Fruit fly (Drosophila melanogaster) whole organism, prepupa: ENCODE data around the gene rdog.

Experiments
- CG11762 ChIP-seq: fragments of 200-800 bp; sonication (Bioruptor generic); optimal IDR thresholded peaks from 3 replicates; lab custom pipeline; 2016; ENCODE audit warnings: missing biosample characterization, missing genetic modification characterization; ENCODE audit not compliant: insufficient read depth
- CG11902 ChIP-seq: fragments of 200-800 bp; sonication (Bioruptor generic); optimal IDR thresholded peaks from 3 replicates; lab custom pipeline; 2016; ENCODE audit warnings: missing biosample characterization, missing genetic modification characterization
- CG6276 ChIP-seq: fragments of 200-800 bp; sonication (Bioruptor generic); optimal IDR thresholded peaks from 2 replicates; lab custom pipeline; 2017; ENCODE audit warnings: missing biosample characterization, mild to moderate bottlenecking, missing genetic modification characterization
- CG6854 ChIP-seq: fragments of 200-800 bp; sonication (Bioruptor generic); optimal IDR thresholded peaks from 2 replicates; lab custom pipeline; 2017; ENCODE audit warnings: missing biosample characterization, mild to moderate bottlenecking, missing genetic modification characterization
- Ets21C ChIP-seq: fragments of 200-800 bp; sonication (Bioruptor generic); optimal IDR thresholded peaks from 3 replicates; lab custom pipeline; 2016; ENCODE audit warnings: missing biosample characterization, missing genetic modification characterization
- Hr39 ChIP-seq: fragments of 200-800 bp; sonication (Bioruptor generic); optimal IDR thresholded peaks from 2 replicates; lab custom pipeline; 2016; ENCODE audit warnings: missing biosample characterization, missing genetic modification characterization
- Lpt ChIP-seq: fragments of 200-800 bp; sonication (Bioruptor generic); optimal IDR thresholded peaks from 3 replicates; lab custom pipeline; 2016; ENCODE audit warnings: missing biosample characterization, missing genetic modification characterization
- acj6 ChIP-seq: fragments of 200-800 bp; sonication (Bioruptor generic); optimal IDR thresholded peaks from 3 replicates; lab custom pipeline; 2016; ENCODE audit warnings: missing biosample characterization, missing genetic modification characterization
- fd85E ChIP-seq: fragments of 200-800 bp; sonication (Bioruptor generic); optimal IDR thresholded peaks from 3 replicates; lab custom pipeline; 2016; ENCODE audit warnings: missing biosample characterization, missing genetic modification characterization
- vri ChIP-seq: fragments of 200-800 bp; sonication (Bioruptor generic); optimal IDR thresholded peaks from 3 replicates; lab custom pipeline; 2016; ENCODE audit warnings: missing biosample characterization, mild to moderate bottlenecking, missing genetic modification characterization

DNA sequence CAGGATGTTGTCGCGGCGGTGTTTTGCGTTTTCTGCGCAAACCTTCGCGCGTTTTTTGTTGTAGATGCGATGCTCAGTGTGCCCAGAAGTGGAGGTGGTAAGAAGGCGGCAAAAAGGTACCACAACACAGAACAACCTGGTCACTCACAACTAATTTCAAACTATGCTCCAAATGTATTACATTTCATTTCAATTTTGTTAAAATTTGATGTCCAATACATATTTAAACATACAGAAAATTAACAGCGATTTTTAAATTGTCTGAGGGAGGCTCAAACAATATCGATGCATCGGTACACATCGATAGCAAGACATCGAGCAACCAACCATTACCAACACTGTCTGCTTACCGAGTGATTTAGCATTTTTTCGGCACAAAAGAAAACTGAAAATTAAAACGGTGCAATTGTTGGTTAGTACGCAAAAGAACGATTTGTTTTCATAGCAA, 4.7 kb upstream of the rdog start, which contains the start of the genes Slbp and Rpn2:
- no peak for TF ChIP-seq Lpt (GFP tag; lab: Kevin White, UChicago)
- peak; percentile 17 for TF ChIP-seq CG11902 (GFP tag; lab: Kevin White, UChicago)
- TF ChIP-seq CG6854, result no peak
- no peak for TF ChIP-seq CG11762 (GFP tag; lab: Kevin White, UChicago)
- TF ChIP-seq vri (GFP tag; lab: Kevin White, UChicago), result no peak
- no peak for TF ChIP-seq fd85E
- no peak for TF ChIP-seq Ets21C (GFP tag; lab: Kevin White, UChicago)
- TF ChIP-seq acj6, result no peak
- TF ChIP-seq Hr39 (GFP tag; lab: Kevin White, UChicago), result peak; percentile 15
- TF ChIP-seq CG6276 (GFP tag; lab: Kevin White, UChicago), result no peak
